Fruit fly (Drosophila melanogaster): ENCODE results near the gene chinmo.

The chinmo gene

DNA sequence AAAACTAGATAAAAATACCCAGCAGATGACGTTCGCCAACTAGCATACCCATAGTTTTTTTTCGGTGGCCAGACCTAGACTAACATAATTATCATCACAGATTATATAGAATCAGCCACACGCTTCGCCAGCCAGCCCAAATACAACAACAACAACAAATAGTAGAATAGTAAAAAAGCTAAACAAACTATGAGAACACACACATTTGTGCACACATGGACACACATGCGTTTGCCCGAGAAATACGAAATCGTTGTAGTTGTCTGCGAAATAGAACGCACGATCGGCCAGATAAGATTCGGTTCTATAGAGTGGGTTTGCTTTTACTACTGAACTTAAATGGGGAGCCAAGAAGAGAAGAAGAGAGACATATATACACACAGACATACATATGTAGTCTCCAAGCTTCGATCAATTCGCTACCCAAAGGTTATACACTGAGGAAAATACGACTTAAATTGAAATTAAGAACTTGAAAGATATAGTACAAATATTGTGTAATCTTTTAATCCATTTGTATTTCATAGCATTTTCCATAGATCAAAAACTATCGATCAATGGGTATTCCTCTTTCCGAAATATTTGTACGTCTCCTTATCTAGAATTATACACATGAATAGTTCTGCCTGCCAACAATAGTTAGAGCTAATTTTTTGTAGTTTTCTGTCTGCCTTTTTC, 23.1 kb upstream of the chinmo start (continued):
- TF ChIP-seq nom (GFP tag; optimal IDR thresholded peaks at IDR 0.05) (no peak), org-1 (GFP tag; optimal IDR thresholded peaks at IDR 0.05) (peak; percentile 44), gce (GFP tag; IDR thresholded peaks at IDR 0.05) (no peak), CG3407 (GFP tag; optimal IDR thresholded peaks at IDR 0.05) (no peak), exex (tag; optimal IDR thresholded peaks at IDR 0.05) (peak; percentile 88), pb (GFP tag; optimal IDR thresholded peaks at IDR 0.05) (no peak), CG10321 (GFP tag; IDR thresholded peaks at IDR 0.05) (peak; percentile 84), ci (GFP tag; IDR thresholded peaks at IDR 0.05) (no peak), CG13424 (tag; optimal IDR thresholded peaks at IDR 0.05) (peak; percentile 17), MESR4 (GFP tag; optimal IDR thresholded peaks at IDR 0.05) (no peak), cas (GFP tag; IDR thresholded peaks at IDR 0.05) (peak; percentile 59; the same call in 1 of the 2 replicates), HmgD (GFP tag; optimal IDR thresholded peaks at IDR 0.05) (no peak), Lpt (GFP tag; optimal IDR thresholded peaks at IDR 0.05) (no peak), Fer1 (GFP tag; optimal IDR thresholded peaks at IDR 0.05) (peak; percentile 69), CG31441 (GFP tag; IDR thresholded peaks at IDR 0.05) (no peak), fd102C (GFP tag; optimal IDR thresholded peaks at IDR 0.05) (no peak), CG6683 (GFP tag; optimal IDR thresholded peaks at IDR 0.05) (peak; percentile 4), eyg (GFP tag; optimal IDR thresholded peaks at IDR 0.05) (peak; percentile 50), zfh2 (GFP tag; optimal IDR thresholded peaks at IDR 0.05) (peak; percentile 56), B-H1 (GFP tag; IDR thresholded peaks at IDR 0.05) (no peak), CG11695 (GFP tag; IDR thresholded peaks at IDR 0.05) (peak; percentile 72), chif (GFP tag; optimal IDR thresholded peaks at IDR 0.05) (peak in 1 of 2 experiments; percentile 37), CG12071 (GFP tag; optimal IDR thresholded peaks at IDR 0.05) (peak; percentile 63), pnt (GFP tag; optimal IDR thresholded peaks at IDR 0.05) (no peak), ATbp (GFP tag; optimal IDR thresholded peaks at IDR 0.05) (no peak), CG11560 (tag; IDR thresholded peaks at IDR 0.05) (no peak), Dip2 (GFP tag; IDR thresholded peaks at IDR 0.05) (no peak), NC2β (GFP tag; optimal IDR thresholded peaks at IDR 0.05) (no peak), ato (GFP tag; IDR thresholded peaks at IDR 0.05; ENCODE audit: partially characterized antibody) (no peak), tll (GFP tag; optimal IDR thresholded peaks at IDR 0.05) (no peak), vnd (GFP tag; IDR thresholded peaks at IDR 0.05; ENCODE audit: partially characterized antibody) (no peak), zen2 (GFP tag; IDR thresholded peaks at IDR 0.05; ENCODE audit: partially characterized antibody) (no peak), CG9609 (GFP tag; optimal IDR thresholded peaks at IDR 0.05) (no peak), CG4404 (GFP tag; IDR thresholded peaks at IDR 0.05) (no peak), CG12744 (GFP tag; optimal IDR thresholded peaks at IDR 0.05) (peak; percentile 19), CG11085 (GFP tag; IDR thresholded peaks at IDR 0.05) (no peak), CG1603 (tag; optimal IDR thresholded peaks at IDR 0.05) (peak; percentile 32), nerfin-1 (tag; optimal IDR thresholded peaks at IDR 0.05) (no peak), CG2116 (GFP tag; optimal IDR thresholded peaks at IDR 0.05) (no peak), CG16813 (GFP tag; IDR thresholded peaks at IDR 0.05; ENCODE audit: partially characterized antibody) (no peak), sima (GFP tag; optimal IDR thresholded peaks at IDR 0.05) (no peak), Trl (optimal IDR thresholded peaks at IDR 0.05) (peak in 1 of 2 experiments; percentile 19), Trl (GFP tag; optimal IDR thresholded peaks at IDR 0.05) (peak; percentile 40), CG7839 (tag; optimal IDR thresholded peaks at IDR 0.05) (peak; percentile 64), Dref (GFP tag; IDR thresholded peaks at IDR 0.05) (no peak), tgo (GFP tag; IDR thresholded peaks at IDR 0.05) (0 out of 3 replicates have a peak, but pooled peaks have one; percentile 44), lov (optimal IDR thresholded peaks at IDR 0.05) (no peak), lov (GFP tag; IDR thresholded peaks at IDR 0.05) (no peak), CG17359 (tag; optimal IDR thresholded peaks at IDR 0.05) (no peak), pfk (GFP tag; optimal IDR thresholded peaks at IDR 0.05) (no peak), toy (GFP tag; IDR thresholded peaks at IDR 0.05) (peak; percentile 64; the same call in 1 of the 2 replicates)
